Worm (Caenorhabditis elegans): ENCODE measurements around the gene fbxb-46.

DNA sequence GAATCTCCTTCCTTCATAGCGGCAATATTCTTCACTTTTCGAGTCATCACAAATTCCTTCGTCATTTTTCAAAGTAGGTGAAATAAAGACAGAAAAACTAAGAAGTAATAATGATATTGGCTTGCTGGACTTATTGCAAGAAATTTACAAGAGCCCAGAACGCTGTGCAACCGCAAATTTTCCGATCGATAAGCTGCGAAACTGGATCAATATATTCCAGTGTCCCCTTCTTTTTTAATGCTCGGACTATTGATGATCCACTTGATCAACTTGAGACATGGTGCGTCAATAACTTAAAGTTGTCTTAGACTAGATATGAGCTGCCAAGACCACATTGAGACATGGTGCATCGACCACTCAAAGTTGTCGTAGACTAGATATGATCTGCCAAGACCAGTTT, 35.1 kb upstream of the fbxb-46 start, which contains the start of gene bath-33:
- TF ChIP-seq nhr-11 (tag; optimal IDR thresholded peaks at IDR 0.05) (no peak), ces-1 (GFP tag; optimal IDR thresholded peaks at IDR 0.05) (no peak), pax-3 (tag; optimal IDR thresholded peaks at IDR 0.05) (no peak), egl-13 (tag; optimal IDR thresholded peaks at IDR 0.05) (no peak), snu-23 (GFP tag; optimal IDR thresholded peaks at IDR 0.05) (no peak), hlh-4 (tag; optimal IDR thresholded peaks at IDR 0.05) (no peak), lin-35 (GFP tag; optimal IDR thresholded peaks at IDR 0.05) (no peak), irx-1 (tag; optimal IDR thresholded peaks at IDR 0.05) (no peak), dpl-1 (GFP tag; optimal IDR thresholded peaks at IDR 0.05) (no peak), nhr-76 (tag; optimal IDR thresholded peaks at IDR 0.05) (no peak), sptf-1 (tag; optimal IDR thresholded peaks at IDR 0.05) (no peak)
